Worm (Caenorhabditis elegans) whole organism, L1 larva: ENCODE results near the gene D1044.6.

ENCODE experiments used
- C04F5.9 ChIP-seq: sonication (generic microtip); optimal IDR thresholded peaks from 2 replicates; lab custom pipeline; 2016; ENCODE audit warnings: missing genetic modification characterization, missing compliant biosample characterization
- C16A3.4 ChIP-seq: fragments of 150-350 bp; optimal IDR thresholded peaks from 2 replicates; lab custom pipeline; 2014; ENCODE audit warnings: missing biosample characterization, missing genetic modification characterization
- C34B4.2 ChIP-seq: sonication (generic microtip); optimal IDR thresholded peaks from 2 replicates; lab custom pipeline; 2017; ENCODE audit warnings: mild to moderate bottlenecking, missing genetic modification characterization, missing compliant biosample characterization
- F16B12.6 ChIP-seq: fragments of 150-350 bp; optimal IDR thresholded peaks from 2 replicates; lab custom pipeline; 2014; ENCODE audit warnings: missing biosample characterization, missing genetic modification characterization
- aha-1 ChIP-seq: fragments of 150-350 bp; optimal IDR thresholded peaks from 2 replicates; lab custom pipeline; 2014; ENCODE audit warnings: missing biosample characterization, missing genetic modification characterization
- aly-2 ChIP-seq: fragments of 150-350 bp; optimal IDR thresholded peaks from 2 replicates; lab custom pipeline; 2014; ENCODE audit warnings: missing biosample characterization, missing genetic modification characterization
- ama-1 ChIP-seq: fragments of 150-350 bp; optimal IDR thresholded peaks from 2 replicates; lab custom pipeline; 2014
- blmp-1 ChIP-seq: fragments of 150-350 bp; optimal IDR thresholded peaks from 2 replicates; lab custom pipeline; 2014; ENCODE audit warnings: missing biosample characterization, missing genetic modification characterization
- ceh-63 ChIP-seq: fragments of 200-800 bp; sonication (Bioruptor generic); optimal IDR thresholded peaks from 2 replicates; lab custom pipeline; 2018; ENCODE audit warnings: mild to moderate bottlenecking, missing genetic modification characterization, missing compliant biosample characterization
- ceh-8 ChIP-seq: fragments of 200-800 bp; sonication (Bioruptor generic); optimal IDR thresholded peaks from 2 replicates; lab custom pipeline; 2018; ENCODE audit warnings: mild to moderate bottlenecking, missing genetic modification characterization, moderate library complexity, missing compliant biosample characterization
- ceh-88 ChIP-seq: fragments of 200-800 bp; sonication (Bioruptor generic); IDR thresholded peaks from 2 replicates; pipeline ENCODE4 v1.3.6; 2022; ENCODE audit warnings: missing genetic modification characterization, missing compliant biosample characterization
- ceh-90 ChIP-seq: sonication (generic microtip); optimal IDR thresholded peaks from 2 replicates; lab custom pipeline; 2016; ENCODE audit warnings: missing genetic modification characterization, missing compliant biosample characterization
- dpl-1 ChIP-seq, 3 experiments: fragments of 150-350 bp in 2 of 3; sonication (generic microtip) in 1 of 3; optimal IDR thresholded peaks; 2 replicates each; lab custom pipeline; 2014 to 2017; ENCODE audit warnings: missing biosample characterization in 3 of 3, missing genetic modification characterization in 3 of 3, missing genetic modification reagents in 3 of 3
- efl-3 ChIP-seq: fragments of 200-800 bp; sonication (Bioruptor generic); optimal IDR thresholded peaks from 2 replicates; lab custom pipeline; 2018; ENCODE audit warnings: mild to moderate bottlenecking, missing genetic modification characterization, missing compliant biosample characterization
- elt-2 ChIP-seq: sonication (generic microtip); optimal IDR thresholded peaks from 2 replicates; lab custom pipeline; 2016; ENCODE audit warnings: missing genetic modification characterization, mild to moderate bottlenecking, inconsistent platforms, missing compliant biosample characterization, missing genetic modification reagents
- ets-5 ChIP-seq: fragments of 200-800 bp; sonication (Bioruptor generic); IDR thresholded peaks from 2 replicates; pipeline ENCODE4 v1.3.6; 2022; ENCODE audit warnings: missing genetic modification characterization, missing compliant biosample characterization
- fkh-10 ChIP-seq: sonication (generic microtip); optimal IDR thresholded peaks from 2 replicates; lab custom pipeline; 2017; ENCODE audit warnings: missing biosample characterization, missing genetic modification reagents, missing genetic modification characterization
- fkh-4 ChIP-seq: sonication (generic microtip); optimal IDR thresholded peaks from 2 replicates; lab custom pipeline; 2016; ENCODE audit warnings: missing compliant biosample characterization, missing genetic modification characterization, borderline replicate concordance
- fkh-8 ChIP-seq: sonication (generic microtip); optimal IDR thresholded peaks from 2 replicates; lab custom pipeline; 2016; ENCODE audit warnings: mild to moderate bottlenecking, missing genetic modification characterization, missing compliant biosample characterization
- grh-1 ChIP-seq: fragments of 200-800 bp; sonication (Bioruptor generic); IDR thresholded peaks from 2 replicates; pipeline ENCODE4 v1.3.6; 2022; ENCODE audit warnings: missing genetic modification reagents, missing genetic modification characterization, missing compliant biosample characterization
- hlh-4 ChIP-seq: sonication (generic microtip); optimal IDR thresholded peaks from 2 replicates; lab custom pipeline; 2016; ENCODE audit warnings: mild to moderate bottlenecking, missing genetic modification characterization, missing compliant biosample characterization
- irx-1 ChIP-seq: sonication (generic microtip); optimal IDR thresholded peaks from 2 replicates; lab custom pipeline; 2016; ENCODE audit warnings: missing genetic modification characterization, missing compliant biosample characterization
- lin-14 ChIP-seq: fragments of 200-800 bp; sonication (Bioruptor generic); optimal IDR thresholded peaks from 2 replicates; lab custom pipeline; 2018; ENCODE audit warnings: mild to moderate bottlenecking, missing genetic modification characterization, moderate library complexity, missing compliant biosample characterization
- lir-3 ChIP-seq: sonication (generic microtip); optimal IDR thresholded peaks from 2 replicates; lab custom pipeline; 2016; ENCODE audit warnings: mild to moderate bottlenecking, missing genetic modification characterization, moderate library complexity, missing compliant biosample characterization; ENCODE audit not compliant: poor library complexity
- mab-9 ChIP-seq: fragments of 200-800 bp; sonication (Bioruptor generic); IDR thresholded peaks from 2 replicates; pipeline ENCODE4 v1.3.6; 2022; ENCODE audit warnings: missing genetic modification reagents, missing genetic modification characterization, missing compliant biosample characterization
- mef-2 ChIP-seq: fragments of 150-350 bp; optimal IDR thresholded peaks from 2 replicates; lab custom pipeline; 2014; ENCODE audit warnings: missing biosample characterization, missing genetic modification characterization
- mep-1 ChIP-seq: fragments of 150-350 bp; optimal IDR thresholded peaks from 2 replicates; lab custom pipeline; 2014; ENCODE audit warnings: missing biosample characterization, missing genetic modification characterization
- nhr-11 ChIP-seq: fragments of 150-350 bp; optimal IDR thresholded peaks from 2 replicates; lab custom pipeline; 2014; ENCODE audit warnings: missing biosample characterization, missing genetic modification characterization
- nhr-19 ChIP-seq: fragments of 200-800 bp; sonication (Bioruptor generic); conservative IDR thresholded peaks from 2 replicates; pipeline ENCODE4 v1.3.6; 2022; ENCODE audit warnings: missing genetic modification characterization, missing compliant biosample characterization
- nhr-237 ChIP-seq: fragments of 150-350 bp; optimal IDR thresholded peaks from 2 replicates; lab custom pipeline; 2014; ENCODE audit warnings: missing biosample characterization, missing genetic modification characterization
- nhr-47 ChIP-seq: sonication (generic microtip); optimal IDR thresholded peaks from 2 replicates; lab custom pipeline; 2016; ENCODE audit warnings: mild to moderate bottlenecking, missing genetic modification characterization, moderate library complexity, missing compliant biosample characterization
- nhr-71 ChIP-seq: sonication (generic microtip); optimal IDR thresholded peaks from 2 replicates; lab custom pipeline; 2016; ENCODE audit warnings: mild to moderate bottlenecking, missing genetic modification characterization, moderate library complexity, missing compliant biosample characterization
- nhr-76 ChIP-seq: sonication (generic microtip); optimal IDR thresholded peaks from 2 replicates; lab custom pipeline; 2017; ENCODE audit warnings: missing biosample characterization, missing genetic modification characterization
- nhr-77 ChIP-seq: fragments of 150-350 bp; optimal IDR thresholded peaks from 2 replicates; lab custom pipeline; 2014; ENCODE audit warnings: missing biosample characterization, missing genetic modification characterization
- nhr-84 ChIP-seq: sonication (generic microtip); optimal IDR thresholded peaks from 2 replicates; lab custom pipeline; 2017; ENCODE audit warnings: missing biosample characterization, missing genetic modification characterization
- nhr-90 ChIP-seq: sonication (generic microtip); optimal IDR thresholded peaks from 2 replicates; lab custom pipeline; 2016; ENCODE audit warnings: mild to moderate bottlenecking, missing genetic modification characterization, missing compliant biosample characterization; ENCODE audit not compliant: poor library complexity
- pag-3 ChIP-seq: sonication (generic microtip); optimal IDR thresholded peaks from 2 replicates; lab custom pipeline; 2017; ENCODE audit warnings: missing genetic modification characterization, mild to moderate bottlenecking, missing compliant biosample characterization, antibody characterized with exemption, borderline replicate concordance; ENCODE audit not compliant: insufficient read depth
- pqm-1 ChIP-seq: sonication (generic microtip); optimal IDR thresholded peaks from 3 replicates; lab custom pipeline; 2017; ENCODE audit warnings: missing biosample characterization, missing genetic modification characterization
- rnt-1 ChIP-seq: sonication (generic microtip); optimal IDR thresholded peaks from 2 replicates; lab custom pipeline; 2016; ENCODE audit warnings: mild to moderate bottlenecking, missing genetic modification characterization, moderate library complexity, missing compliant biosample characterization
- skn-1 ChIP-seq: fragments of 150-350 bp; optimal IDR thresholded peaks from 2 replicates; lab custom pipeline; 2014; ENCODE audit warnings: missing biosample characterization, missing genetic modification characterization
- snpc-4 ChIP-seq: fragments of 150-350 bp; optimal IDR thresholded peaks from 2 replicates; lab custom pipeline; 2014; ENCODE audit warnings: missing biosample characterization, missing genetic modification characterization
- snu-23 ChIP-seq: sonication (generic microtip); optimal IDR thresholded peaks from 2 replicates; lab custom pipeline; 2016; ENCODE audit warnings: missing genetic modification characterization, missing compliant biosample characterization
- sox-4 ChIP-seq: sonication (generic microtip); optimal IDR thresholded peaks from 2 replicates; lab custom pipeline; 2016; ENCODE audit warnings: missing genetic modification characterization, missing compliant biosample characterization
- swsn-7 ChIP-seq: sonication (generic microtip); optimal IDR thresholded peaks from 2 replicates; lab custom pipeline; 2016; ENCODE audit warnings: missing genetic modification characterization, missing compliant biosample characterization
- tlp-1 ChIP-seq: fragments of 150-350 bp; optimal IDR thresholded peaks from 2 replicates; lab custom pipeline; 2014; ENCODE audit warnings: missing biosample characterization, missing genetic modification characterization
- unc-62 ChIP-seq: fragments of 150-350 bp; optimal IDR thresholded peaks from 2 replicates; lab custom pipeline; 2014; ENCODE audit warnings: missing biosample characterization, missing genetic modification reagents, missing genetic modification characterization
- unc-86 ChIP-seq: sonication (generic microtip); optimal IDR thresholded peaks from 2 replicates; lab custom pipeline; 2016; ENCODE audit warnings: missing genetic modification characterization, missing compliant biosample characterization
- vab-15 ChIP-seq: sonication (generic microtip); optimal IDR thresholded peaks from 2 replicates; lab custom pipeline; 2017; ENCODE audit warnings: missing genotype, mild to moderate bottlenecking, missing genetic modification characterization, missing compliant biosample characterization
- zag-1 ChIP-seq: fragments of 150-350 bp; optimal IDR thresholded peaks from 2 replicates; lab custom pipeline; 2014; ENCODE audit warnings: missing biosample characterization, missing genetic modification characterization
- zip-4 ChIP-seq: fragments of 200-800 bp; sonication (Bioruptor generic); optimal IDR thresholded peaks from 2 replicates; lab custom pipeline; 2018; ENCODE audit warnings: mild to moderate bottlenecking, missing genetic modification characterization, moderate library complexity, missing compliant biosample characterization
- ztf-11 ChIP-seq, 2 experiments: sonication (generic microtip); optimal IDR thresholded peaks; 2 replicates each; lab custom pipeline; 2016 to 2017; ENCODE audit warnings: missing genetic modification characterization in 2 of 2, missing biosample characterization in 1 of 2, missing compliant biosample characterization in 1 of 2
- ztf-4 ChIP-seq: fragments of 150-350 bp; optimal IDR thresholded peaks from 2 replicates; lab custom pipeline; 2014; ENCODE audit warnings: missing biosample characterization, missing genetic modification characterization

The D1044.6 gene

DNA sequence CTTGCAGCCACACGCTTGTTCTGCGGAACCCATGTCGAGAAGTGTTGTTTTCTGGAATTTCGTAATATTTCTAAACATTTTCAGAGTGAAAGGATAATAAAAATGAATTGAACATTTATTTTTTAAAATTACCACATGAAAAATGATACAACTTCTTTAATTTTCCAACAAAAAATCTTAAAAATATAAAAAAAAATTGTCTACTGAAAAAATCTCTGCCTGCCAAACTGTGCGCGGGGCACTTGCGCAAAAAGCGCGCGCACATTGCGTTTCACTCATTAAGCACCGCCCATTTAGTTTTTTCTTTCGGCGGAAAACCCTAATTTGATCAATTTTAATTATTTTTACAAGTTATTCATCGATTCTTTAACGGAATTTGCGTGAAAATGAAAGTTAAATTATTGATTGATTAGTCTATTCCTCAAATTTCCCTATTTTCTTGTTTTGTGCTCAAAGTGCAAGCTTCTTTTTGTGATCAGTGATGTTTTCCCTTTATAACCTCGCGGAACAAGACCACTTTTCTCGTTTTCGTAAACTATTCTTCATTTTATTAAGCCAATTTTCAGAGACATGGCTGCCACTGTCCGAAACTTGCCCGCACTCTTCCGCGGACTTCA is 12.0 kb upstream of the D1044.6 start, which contains the start of the genes nmad-1 and hach-1 (continued):
- no peak for TF ChIP-seq efl-3 (GFP tag; lab: Kevin White, UChicago)
- peak; percentile 84 for TF ChIP-seq swsn-7 (tag; lab: Kevin White, UChicago)
- TF ChIP-seq nhr-71 (tag; lab: Kevin White, UChicago): peak; percentile 87
- peak; percentile 68 for TF ChIP-seq unc-86
- no peak for TF ChIP-seq zag-1 (tag; lab: Kevin White, UChicago)
- peak; percentile 85 for TF ChIP-seq nhr-19 (GFP tag; lab: Robert Waterston, UW)
- peak; percentile 50 to 67 (median 58) for TF ChIP-seq dpl-1 (GFP tag; optimal IDR thresholded peaks at IDR 0.05; lab: Kevin White, UChicago)
- peak; percentile 17 for TF ChIP-seq fkh-4 (tag; lab: Kevin White, UChicago)
- TF ChIP-seq C34B4.2: no peak
- TF ChIP-seq ztf-4 (tag; lab: Kevin White, UChicago): peak; percentile 63
- TF ChIP-seq nhr-90 (tag; lab: Kevin White, UChicago): peak; percentile 78
- no peak for TF ChIP-seq tlp-1 (tag; lab: Kevin White, UChicago)
- TF ChIP-seq nhr-11 (tag; lab: Kevin White, UChicago): no peak
- TF ChIP-seq aly-2 (tag; lab: Kevin White, UChicago): no peak
- peak; percentile 24 for TF ChIP-seq F16B12.6 (tag; lab: Kevin White, UChicago)
- TF ChIP-seq irx-1 (tag; lab: Kevin White, UChicago): peak; percentile 56
- TF ChIP-seq grh-1 (GFP tag; lab: Robert Waterston, UW): peak; percentile 52; the same call in 1 of the 2 replicates
- peak; percentile 75 for TF ChIP-seq snpc-4
- peak; percentile 52 for TF ChIP-seq skn-1
- TF ChIP-seq elt-2 (tag; lab: Kevin White, UChicago): peak; percentile 64
- peak; percentile 58 for TF ChIP-seq zip-4 (GFP tag; lab: Kevin White, UChicago)
- no peak; the same call in 1 of the 2 replicates for TF ChIP-seq ceh-88
- TF ChIP-seq nhr-84: no peak
- TF ChIP-seq mef-2 (tag; lab: Kevin White, UChicago): no peak
- peak; percentile 59 for TF ChIP-seq sox-4
- no peak for TF ChIP-seq ceh-90 (tag; lab: Kevin White, UChicago)
- TF ChIP-seq mep-1: peak; percentile 75
- TF ChIP-seq fkh-10 (GFP tag; lab: Kevin White, UChicago): no peak
- peak; percentile 74 for TF ChIP-seq ceh-8 (GFP tag; lab: Kevin White, UChicago)
- peak in 1 of 2 experiments; percentile 76 for TF ChIP-seq ztf-11 (tag; optimal IDR thresholded peaks at IDR 0.05; lab: Kevin White, UChicago)
- TF ChIP-seq nhr-77 (tag; lab: Kevin White, UChicago): no peak
- TF ChIP-seq blmp-1 (tag; lab: Kevin White, UChicago): peak; percentile 43
- no peak for TF ChIP-seq ceh-63 (GFP tag; lab: Kevin White, UChicago)
- peak; percentile 77 for TF ChIP-seq C16A3.4
- TF ChIP-seq nhr-76 (tag; lab: Kevin White, UChicago): no peak
- peak; percentile 27 for TF ChIP-seq C04F5.9 (tag; lab: Kevin White, UChicago)
- no peak for TF ChIP-seq hlh-4
- TF ChIP-seq pqm-1 (tag; lab: Kevin White, UChicago): no peak
- peak; percentile 81 for TF ChIP-seq lin-14 (GFP tag; lab: Kevin White, UChicago)
- no peak for TF ChIP-seq pag-3 (tag; lab: Kevin White, UChicago)
- no peak for TF ChIP-seq ama-1 (lab: Kevin White, UChicago)

ce11 chrIII:5553098-5553497 is 10.1 kb upstream of the D1044.6 start:
- TF ChIP-seq fkh-10 (GFP tag; lab: Kevin White, UChicago) (no peak), rnt-1 (no peak), snpc-4 (no peak), blmp-1 (tag; lab: Kevin White, UChicago) (no peak), unc-62 (GFP tag; lab: Kevin White, UChicago) (no peak), lir-3 (tag; lab: Kevin White, UChicago) (no peak), lin-14 (GFP tag; lab: Kevin White, UChicago) (peak; percentile 52), nhr-47 (tag; lab: Kevin White, UChicago) (no peak), nhr-90 (tag; lab: Kevin White, UChicago) (peak; percentile 24), ets-5 (no peak), aha-1 (tag; lab: Kevin White, UChicago) (no peak), snu-23 (GFP tag; lab: Kevin White, UChicago) (peak; percentile 28), fkh-8 (tag; lab: Kevin White, UChicago) (no peak), mab-9 (GFP tag; lab: Robert Waterston, UW) (no peak), C16A3.4 (no peak), nhr-237 (no peak), vab-15 (tag; lab: Kevin White, UChicago) (no peak), efl-3 (GFP tag; lab: Kevin White, UChicago) (no peak)
